Worm (Caenorhabditis elegans): ENCODE data around the gene eat-2.

Gene eat-2

DNA sequence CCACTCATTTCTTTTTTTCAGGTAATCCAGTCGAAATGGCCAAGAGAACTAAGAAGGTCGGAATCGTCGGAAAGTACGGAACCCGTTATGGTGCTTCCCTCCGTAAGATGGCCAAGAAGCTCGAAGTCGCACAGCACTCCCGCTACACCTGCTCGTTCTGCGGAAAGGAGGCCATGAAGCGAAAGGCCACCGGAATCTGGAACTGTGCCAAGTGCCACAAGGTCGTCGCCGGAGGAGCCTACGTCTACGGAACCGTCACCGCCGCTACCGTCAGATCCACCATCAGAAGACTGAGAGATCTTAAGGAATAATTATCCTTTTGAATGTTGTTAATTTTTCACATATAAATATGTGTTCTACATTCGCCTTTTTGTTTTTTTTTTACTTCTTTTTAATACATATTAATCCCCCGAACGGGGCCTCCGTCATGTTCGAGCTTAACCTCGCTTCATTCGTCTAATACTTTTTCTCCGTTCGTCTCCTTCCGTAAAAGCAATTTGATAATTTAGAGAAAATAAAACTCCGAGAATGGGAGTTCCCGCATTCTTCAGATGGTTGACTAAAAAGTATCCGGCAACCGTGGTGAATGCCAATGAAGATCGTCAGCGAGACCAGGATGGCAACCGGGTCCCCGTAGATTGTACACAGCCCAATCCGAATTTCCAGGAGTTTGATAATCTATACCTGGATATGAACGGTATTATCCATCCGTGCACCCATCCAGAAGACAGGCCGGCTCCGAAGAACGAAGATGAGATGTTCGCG is 16.0 kb downstream of the eat-2 start, which contains the start of the genes rpl-43 and xrn-2 (continued):
- no peak for TF ChIP-seq rbr-2 (tag; optimal IDR thresholded peaks at IDR 0.05)
- peak; percentile 86 for TF ChIP-seq lin-38 (GFP tag; IDR thresholded peaks at IDR 0.05)
- TF ChIP-seq mep-1 (tag; optimal IDR thresholded peaks at IDR 0.05), result no peak
- TF ChIP-seq gei-8 (GFP tag; optimal IDR thresholded peaks at IDR 0.05), result peak; percentile 42
- peak; percentile 78 for TF ChIP-seq Y5F2A.4 (GFP tag; optimal IDR thresholded peaks at IDR 0.05)
- no peak for TF ChIP-seq mdt-29 (GFP tag; IDR thresholded peaks at IDR 0.05)
- 0 out of 2 replicates have a peak, but pooled peaks have one; percentile 46 for TF ChIP-seq Y105C5A.15 (GFP tag; IDR thresholded peaks at IDR 0.05)
- 0 out of 2 replicates have a peak, but pooled peaks have one; percentile 39 for TF ChIP-seq arid-1 (GFP tag; conservative IDR thresholded peaks at IDR 0.05)
- peak; percentile 69 for TF ChIP-seq nhr-111 (GFP tag; optimal IDR thresholded peaks at IDR 0.05)
- no peak for TF ChIP-seq zip-11 (GFP tag; IDR thresholded peaks at IDR 0.05)
- no peak for TF ChIP-seq ceh-32 (tag; optimal IDR thresholded peaks at IDR 0.05; ENCODE audit: poor library complexity)
- TF ChIP-seq spr-1 (tag; optimal IDR thresholded peaks at IDR 0.05), result peak; percentile 9
- no peak for TF ChIP-seq ceh-20 (GFP tag; IDR thresholded peaks at IDR 0.05)
- TF ChIP-seq snpc-1.2 (GFP tag; IDR thresholded peaks at IDR 0.05), result peak; percentile 68
- TF ChIP-seq pqm-1 (tag; optimal IDR thresholded peaks at IDR 0.05), result no peak

DNA sequence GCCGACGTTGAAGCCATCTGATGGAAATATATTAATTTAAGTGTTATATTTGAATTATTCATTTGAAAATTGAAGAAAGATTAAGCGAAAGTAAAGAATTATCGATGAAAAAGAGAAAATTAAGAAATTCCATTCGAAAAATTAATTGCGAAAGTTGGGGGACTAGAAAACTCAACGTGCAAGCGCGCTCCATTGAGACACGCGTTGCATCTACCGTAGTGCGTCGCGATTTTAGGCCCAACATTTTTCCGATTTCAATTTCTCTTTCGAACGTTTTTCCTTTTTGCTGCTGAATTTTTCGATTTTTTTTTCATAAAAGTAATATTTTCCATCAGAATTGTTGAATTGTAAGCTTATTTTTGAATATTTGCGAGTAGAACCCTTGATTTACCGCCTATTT is 17.1 kb downstream of the eat-2 start, which contains the start of gene Y48B6A.1:
Y48B6A.1 (minus strand) TSS at position 17 of the 400 bp plus-strand sequence.
- TF ChIP-seq jun-1 (tag; optimal IDR thresholded peaks at IDR 0.05) (peak; percentile 83), ZK546.5 (tag; optimal IDR thresholded peaks at IDR 0.05) (peak in 1 of 2 experiments; percentile 69), php-3 (GFP tag; IDR thresholded peaks at IDR 0.05) (0 out of 2 replicates have a peak, but pooled peaks have one; percentile 35), hmg-1.1 (GFP tag; IDR thresholded peaks at IDR 0.05) (peak; percentile 82), dmd-8 (GFP tag; IDR thresholded peaks at IDR 0.05) (no peak), ceh-44 (GFP tag; IDR thresholded peaks at IDR 0.05) (peak; percentile 89), daf-8 (GFP tag; IDR thresholded peaks at IDR 0.05) (no peak), pqm-1 (tag; optimal IDR thresholded peaks at IDR 0.05) (peak; percentile 75), ztf-7 (tag; optimal IDR thresholded peaks at IDR 0.05) (peak; percentile 58), tra-1 (GFP tag; IDR thresholded peaks at IDR 0.05) (0 out of 2 replicates have a peak, but pooled peaks have one; percentile 45), lsy-2 (tag; optimal IDR thresholded peaks at IDR 0.05) (peak; percentile 95 to 99), zfp-3 (GFP tag; conservative IDR thresholded peaks at IDR 0.05) (peak; percentile 84), mdt-29 (GFP tag; IDR thresholded peaks at IDR 0.05) (peak; percentile 68), nhr-48 (tag; optimal IDR thresholded peaks at IDR 0.05) (peak; percentile 41), Y48G9A.11 (GFP tag; IDR thresholded peaks at IDR 0.05) (peak; percentile 59; the same call in 1 of the 2 replicates), nhr-11 (tag; optimal IDR thresholded peaks at IDR 0.05) (peak; percentile 92), nhr-237 (tag; optimal IDR thresholded peaks at IDR 0.05) (no peak), D1046.2 (GFP tag; IDR thresholded peaks at IDR 0.05) (peak; percentile 87; the same call in 1 of the 2 replicates), dpl-1 (GFP tag; optimal IDR thresholded peaks at IDR 0.05) (peak; percentile 90), F44E2.7 (GFP tag; IDR thresholded peaks at IDR 0.05) (no peak), sdz-12 (GFP tag; optimal IDR thresholded peaks at IDR 0.05) (peak; percentile 54), F26F4.8 (GFP tag; conservative IDR thresholded peaks at IDR 0.05) (no peak), Y5F2A.4 (GFP tag; optimal IDR thresholded peaks at IDR 0.05) (no peak), mdl-1 (tag; optimal IDR thresholded peaks at IDR 0.05) (peak in 1 of 2 experiments; percentile 52), gei-8 (GFP tag; optimal IDR thresholded peaks at IDR 0.05) (no peak), egl-43 (GFP tag; IDR thresholded peaks at IDR 0.05) (0 out of 2 replicates have a peak, but pooled peaks have one; percentile 64), ceh-20 (GFP tag; IDR thresholded peaks at IDR 0.05) (peak; percentile 71), tag-97 (GFP tag; IDR thresholded peaks at IDR 0.05) (peak; percentile 62; the same call in 1 of the 2 replicates), Y105C5A.15 (GFP tag; IDR thresholded peaks at IDR 0.05) (no peak), lin-39 (tag; optimal IDR thresholded peaks at IDR 0.05) (no peak), lin-29 (GFP tag; IDR thresholded peaks at IDR 0.05) (no peak), nhr-42 (GFP tag; IDR thresholded peaks at IDR 0.05) (peak; percentile 95), zfp-2 (tag; optimal IDR thresholded peaks at IDR 0.05) (peak; percentile 49), F10B5.3 (tag; optimal IDR thresholded peaks at IDR 0.05) (no peak), F37D6.2 (tag; optimal IDR thresholded peaks at IDR 0.05) (peak; percentile 70), nhr-41 (GFP tag; IDR thresholded peaks at IDR 0.05) (no peak), fos-1 (tag; optimal IDR thresholded peaks at IDR 0.05) (no peak), spr-3 (GFP tag; optimal IDR thresholded peaks at IDR 0.05) (peak; percentile 4), ceh-82 (tag; optimal IDR thresholded peaks at IDR 0.05) (no peak)
